Fruit fly (Drosophila melanogaster): ENCODE measurements around the gene Gr68a.

Gr68a gene

DNA sequence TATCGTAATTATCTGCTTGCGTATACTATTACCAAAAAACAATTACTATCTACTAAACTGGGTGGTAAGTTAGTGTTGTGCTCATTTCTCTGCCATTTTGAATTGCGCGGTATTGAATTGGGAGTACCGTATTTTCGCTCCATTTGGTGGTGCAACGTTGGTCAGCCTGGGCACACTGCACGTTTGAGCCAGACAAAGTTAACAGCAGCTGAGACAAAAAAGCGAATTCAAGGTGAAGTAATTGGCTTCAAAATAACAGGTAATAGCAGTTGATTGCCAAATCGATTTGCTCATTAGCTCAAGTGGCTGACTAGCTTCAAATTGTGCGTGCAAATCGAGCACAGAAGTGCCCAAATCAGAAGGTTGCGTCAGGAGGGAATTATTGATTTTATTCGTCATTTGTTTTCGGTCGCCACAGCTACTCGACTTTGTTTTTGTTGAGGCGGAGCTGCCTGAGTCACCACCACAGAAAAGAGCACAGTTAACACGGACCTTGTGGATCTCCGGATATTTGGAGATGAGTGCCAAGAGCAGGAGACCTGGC, 44.4 kb downstream of the Gr68a start, which contains the start of gene Klp68D:
Gene Klp68D (plus strand): TSS at position 175 of the 544 bp plus-strand sequence.
- TF ChIP-seq CG6792 (GFP tag; optimal IDR thresholded peaks at IDR 0.05) (no peak), CG4318 (GFP tag; optimal IDR thresholded peaks at IDR 0.05) (no peak), CG1621 (tag; optimal IDR thresholded peaks at IDR 0.05) (no peak), Sox15 (GFP tag; optimal IDR thresholded peaks at IDR 0.05) (no peak), OdsH (GFP tag; optimal IDR thresholded peaks at IDR 0.05) (no peak), Ets96B (tag; optimal IDR thresholded peaks at IDR 0.05) (no peak), Hr4 (GFP tag; optimal IDR thresholded peaks at IDR 0.05) (no peak), lz (GFP tag; optimal IDR thresholded peaks at IDR 0.05) (no peak), dac (GFP tag; optimal IDR thresholded peaks at IDR 0.05) (no peak)

DNA sequence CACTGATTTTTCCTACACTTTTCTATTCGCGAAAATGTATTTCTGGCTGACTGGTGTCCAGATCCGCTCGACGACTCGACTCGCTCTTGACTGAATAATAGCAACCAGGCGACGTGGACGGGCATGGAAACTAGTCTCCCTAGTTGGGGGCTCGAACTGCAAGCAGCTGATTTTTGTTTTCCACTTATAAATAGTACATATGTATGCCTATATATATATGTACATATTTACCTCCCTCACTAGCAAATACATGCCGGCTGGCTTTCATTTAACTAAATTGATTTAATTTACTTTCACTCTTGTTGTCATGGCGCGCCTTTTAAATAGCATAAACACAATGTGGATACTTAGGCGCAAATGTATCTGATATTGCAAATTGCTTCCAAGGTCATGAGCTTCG, 49.7 kb downstream of the Gr68a start, which contains the start of gene Gcat:
Gene Gcat (minus strand): TSS at position 101 of the 400 bp plus-strand sequence.
- TF ChIP-seq svp (GFP tag) (no peak), dac (GFP tag; optimal IDR thresholded peaks at IDR 0.05) (no peak), CG4318 (GFP tag; optimal IDR thresholded peaks at IDR 0.05) (no peak), CG3032 (tag; optimal IDR thresholded peaks at IDR 0.05) (no peak), cyc (GFP tag; optimal IDR thresholded peaks at IDR 0.05) (no peak), CG3919 (GFP tag; optimal IDR thresholded peaks at IDR 0.05) (no peak), CG31627 (GFP tag; optimal IDR thresholded peaks at IDR 0.05) (no peak), fkh (GFP tag; optimal IDR thresholded peaks at IDR 0.05) (no peak), CG10631 (GFP tag; optimal IDR thresholded peaks at IDR 0.05) (no peak), Eip75B (GFP tag; optimal IDR thresholded peaks at IDR 0.05) (no peak), CG6276 (GFP tag; optimal IDR thresholded peaks at IDR 0.05) (no peak), topi (GFP tag; optimal IDR thresholded peaks at IDR 0.05) (no peak), ss (GFP tag; optimal IDR thresholded peaks at IDR 0.05) (no peak), fd85E (GFP tag; optimal IDR thresholded peaks at IDR 0.05) (no peak), achi (GFP tag; optimal IDR thresholded peaks at IDR 0.05) (no peak), CG15336 (GFP tag; IDR thresholded peaks at IDR 0.05) (no peak), CG34406 (GFP tag; optimal IDR thresholded peaks at IDR 0.05) (no peak), CG6163 (GFP tag; IDR thresholded peaks at IDR 0.05) (no peak), Sox102F (GFP tag; optimal IDR thresholded peaks at IDR 0.05) (no peak), Smox (GFP tag; optimal IDR thresholded peaks at IDR 0.05) (no peak)

DNA sequence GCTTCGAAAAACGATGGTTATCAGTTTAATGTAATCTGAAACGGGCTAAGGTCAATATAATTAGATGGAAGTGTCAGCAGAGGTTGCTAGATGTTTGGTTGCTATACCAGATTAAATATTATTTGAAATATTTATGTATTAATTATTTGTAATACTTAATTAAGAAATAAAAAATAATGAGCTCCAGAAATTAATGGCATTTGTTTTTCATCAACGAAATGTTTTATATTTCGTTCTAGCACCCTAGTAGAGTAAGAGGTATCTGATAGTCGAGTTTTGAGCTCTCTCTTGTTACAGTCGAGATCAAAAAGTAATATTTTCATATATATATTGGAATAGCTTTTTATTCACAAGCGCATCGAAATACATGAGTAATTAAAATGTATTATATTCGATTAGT, 50.5 kb downstream of the Gr68a start:
- TF ChIP-seq OdsH (GFP tag; optimal IDR thresholded peaks at IDR 0.05) (no peak), achi (GFP tag; optimal IDR thresholded peaks at IDR 0.05) (no peak), Blimp-1 (GFP tag; optimal IDR thresholded peaks at IDR 0.05) (no peak), CG8319 (GFP tag; optimal IDR thresholded peaks at IDR 0.05) (no peak), CG3919 (GFP tag; optimal IDR thresholded peaks at IDR 0.05) (no peak), CG11902 (GFP tag; optimal IDR thresholded peaks at IDR 0.05) (no peak), CG34406 (GFP tag; optimal IDR thresholded peaks at IDR 0.05) (no peak), Hr38 (GFP tag; optimal IDR thresholded peaks at IDR 0.05) (no peak), CG8632 (GFP tag; optimal IDR thresholded peaks at IDR 0.05) (no peak), CG11294 (GFP tag; IDR thresholded peaks at IDR 0.05) (no peak), topi (GFP tag; optimal IDR thresholded peaks at IDR 0.05) (no peak), salr (GFP tag; optimal IDR thresholded peaks at IDR 0.05) (no peak), eg (GFP tag; IDR thresholded peaks at IDR 0.05) (no peak), ss (GFP tag; optimal IDR thresholded peaks at IDR 0.05) (no peak), Met (GFP tag; optimal IDR thresholded peaks at IDR 0.05) (no peak), Sox15 (GFP tag; optimal IDR thresholded peaks at IDR 0.05) (no peak), CG7368 (GFP tag; optimal IDR thresholded peaks at IDR 0.05) (no peak), dsx (GFP tag; optimal IDR thresholded peaks at IDR 0.05; ENCODE audit: poor library complexity, severe bottlenecking) (no peak), CG10631 (GFP tag; optimal IDR thresholded peaks at IDR 0.05) (no peak)
